Worm (Caenorhabditis elegans): ENCODE data around the gene srh-74.

ce11 chrV:11080345-11081102, 31.9 kb upstream of the srh-74 start, which contains the start of gene act-1:
- TF ChIP-seq him-1 (tag; optimal IDR thresholded peaks at IDR 0.05) (no peak), dao-5 (tag; optimal IDR thresholded peaks at IDR 0.05) (no peak)

Measured in whole organism, L4/young adult.